Worm (Caenorhabditis elegans): Measurements from ENCODE around the gene ZK512.1.

ZK512.1 gene

DNA sequence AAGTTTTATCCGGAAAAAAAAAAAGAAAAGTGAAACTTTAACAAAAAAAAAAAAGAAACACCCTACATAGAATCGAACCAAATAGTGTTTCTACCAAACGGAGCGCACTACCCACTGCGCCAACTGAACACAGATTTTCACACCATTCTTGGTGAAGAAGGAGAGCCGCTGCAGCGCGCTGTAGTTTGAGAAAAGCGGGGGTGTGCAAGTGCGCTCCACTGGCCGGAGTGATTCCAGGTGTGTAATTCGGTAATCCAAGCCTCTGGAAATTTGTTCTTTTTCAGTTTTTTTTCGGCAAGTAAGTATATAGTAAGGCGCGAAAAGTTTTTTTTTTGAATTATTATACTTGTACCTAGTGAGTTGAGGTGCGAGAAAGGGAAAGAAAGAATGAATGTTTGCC, 3.8 kb upstream of the ZK512.1 start (continued):
- peak; percentile 86 for TF ChIP-seq tbp1 (GFP tag; optimal IDR thresholded peaks at IDR 0.05)
- peak; percentile 41 for TF ChIP-seq ceh-91 (GFP tag; IDR thresholded peaks at IDR 0.05)
- TF ChIP-seq B0261.1 (tag; optimal IDR thresholded peaks at IDR 0.05), result peak; percentile 69
- peak; percentile 82; the same call in 1 of the 2 replicates for TF ChIP-seq nfyb-1 (GFP tag; IDR thresholded peaks at IDR 0.05)
- peak; percentile 3 for TF ChIP-seq athp-1 (tag; optimal IDR thresholded peaks at IDR 0.05)
- TF ChIP-seq madf-6 (GFP tag; IDR thresholded peaks at IDR 0.05), result peak; percentile 84
- peak; percentile 80 for TF ChIP-seq egl-44 (GFP tag; IDR thresholded peaks at IDR 0.05)
- peak; percentile 85 for TF ChIP-seq lin-26 (GFP tag; IDR thresholded peaks at IDR 0.05)
- TF ChIP-seq nhr-90 (tag; optimal IDR thresholded peaks at IDR 0.05), result peak; percentile 1
- TF ChIP-seq egrh-3 (GFP tag; IDR thresholded peaks at IDR 0.05), result peak; percentile 64
- TF ChIP-seq B0336.3 (GFP tag; IDR thresholded peaks at IDR 0.05), result peak; percentile 64; the same call in 1 of the 2 replicates
- TF ChIP-seq nhr-120 (GFP tag; IDR thresholded peaks at IDR 0.05), result 0 out of 2 replicates have a peak, but pooled peaks have one; percentile 73
- peak; percentile 59 for TF ChIP-seq Y53F4B.3 (GFP tag; IDR thresholded peaks at IDR 0.05)
- TF ChIP-seq lin-54 (GFP tag; optimal IDR thresholded peaks at IDR 0.05), result peak; percentile 45
- 0 out of 2 replicates have a peak, but pooled peaks have one; percentile 51 for TF ChIP-seq hmg-20 (GFP tag; IDR thresholded peaks at IDR 0.05)
- peak; percentile 69 for TF ChIP-seq pbrm-1 (GFP tag; IDR thresholded peaks at IDR 0.05)
- TF ChIP-seq T26A5.8 (tag; optimal IDR thresholded peaks at IDR 0.05), result peak; percentile 5
- peak; percentile 48 for TF ChIP-seq F33H1.4 (GFP tag; IDR thresholded peaks at IDR 0.05)
- TF ChIP-seq Y53G8AR.9 (GFP tag; conservative IDR thresholded peaks at IDR 0.05), result peak; percentile 80
- peak; percentile 77 for TF ChIP-seq hmg-1.2 (GFP tag; IDR thresholded peaks at IDR 0.05)
- peak; percentile 36 for TF ChIP-seq ztf-18 (tag; optimal IDR thresholded peaks at IDR 0.05)
- TF ChIP-seq lsl-1 (GFP tag; optimal IDR thresholded peaks at IDR 0.05), result peak; percentile 14
- peak; percentile 56; the same call in 1 of the 2 replicates for TF ChIP-seq Y95B8A.8 (GFP tag; IDR thresholded peaks at IDR 0.05)

DNA sequence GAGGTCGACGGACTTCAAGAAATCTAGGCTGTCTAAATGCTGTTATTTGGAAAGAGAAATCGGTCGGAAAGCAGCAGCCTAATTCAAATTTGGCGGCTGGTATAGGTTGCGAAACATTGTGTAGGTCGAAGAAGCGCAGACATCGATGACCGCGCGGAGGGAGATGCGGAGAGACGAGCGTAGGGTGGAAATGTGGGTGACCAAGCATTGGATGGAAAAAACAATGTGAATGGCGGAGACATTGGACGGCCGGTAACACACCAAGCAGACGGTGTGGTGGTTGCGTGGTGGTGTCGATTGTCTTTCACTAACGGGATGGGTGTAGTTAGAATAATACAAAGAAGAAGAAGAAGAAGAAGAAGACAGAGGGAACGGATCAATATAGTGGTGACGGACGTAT, 2.3 kb upstream of the ZK512.1 start:
- no peak for TF ChIP-seq lir-1 (GFP tag; conservative IDR thresholded peaks at IDR 0.05)
- peak; percentile 35; the same call in 1 of the 2 replicates for TF ChIP-seq hmg-1.2 (GFP tag; IDR thresholded peaks at IDR 0.05)
- TF ChIP-seq B0261.1 (tag; optimal IDR thresholded peaks at IDR 0.05), result no peak
- TF ChIP-seq hlh-26 (GFP tag; conservative IDR thresholded peaks at IDR 0.05), result no peak

DNA sequence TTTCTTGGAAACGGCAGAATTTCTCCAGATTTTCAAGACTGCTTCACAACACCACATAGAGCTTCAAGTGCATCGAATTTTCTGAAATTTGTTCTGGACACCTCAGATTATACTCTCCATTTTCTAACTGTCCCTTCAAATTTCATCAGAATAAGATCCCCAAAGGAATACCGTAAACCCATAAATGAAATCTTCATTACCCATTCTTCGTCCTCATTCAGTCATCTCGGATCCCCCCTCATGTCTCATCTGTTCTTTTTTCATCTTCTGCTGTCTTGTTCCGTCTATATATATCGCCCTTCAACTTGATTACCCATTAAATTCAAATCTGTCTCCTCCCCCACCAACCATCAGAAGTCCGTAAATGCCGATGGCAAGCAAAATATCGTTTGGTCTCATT, 673 bp upstream of the ZK512.1 start:
- TF ChIP-seq die-1 (tag; optimal IDR thresholded peaks at IDR 0.05) (no peak), ztf-18 (tag; optimal IDR thresholded peaks at IDR 0.05) (no peak), T26A5.8 (tag; optimal IDR thresholded peaks at IDR 0.05) (no peak), nfya-2 (GFP tag; IDR thresholded peaks at IDR 0.05) (no peak), hlh-12 (tag; optimal IDR thresholded peaks at IDR 0.05) (no peak), egl-44 (GFP tag; IDR thresholded peaks at IDR 0.05) (no peak), ztf-3 (GFP tag; optimal IDR thresholded peaks at IDR 0.05) (no peak), sptf-2 (GFP tag; optimal IDR thresholded peaks at IDR 0.05) (no peak), tlf-1 (GFP tag; optimal IDR thresholded peaks at IDR 0.05) (no peak), Y95B8A.8 (GFP tag; IDR thresholded peaks at IDR 0.05) (no peak), athp-1 (tag; optimal IDR thresholded peaks at IDR 0.05) (no peak), zfh-2 (GFP tag; conservative IDR thresholded peaks at IDR 0.05) (no peak)

DNA sequence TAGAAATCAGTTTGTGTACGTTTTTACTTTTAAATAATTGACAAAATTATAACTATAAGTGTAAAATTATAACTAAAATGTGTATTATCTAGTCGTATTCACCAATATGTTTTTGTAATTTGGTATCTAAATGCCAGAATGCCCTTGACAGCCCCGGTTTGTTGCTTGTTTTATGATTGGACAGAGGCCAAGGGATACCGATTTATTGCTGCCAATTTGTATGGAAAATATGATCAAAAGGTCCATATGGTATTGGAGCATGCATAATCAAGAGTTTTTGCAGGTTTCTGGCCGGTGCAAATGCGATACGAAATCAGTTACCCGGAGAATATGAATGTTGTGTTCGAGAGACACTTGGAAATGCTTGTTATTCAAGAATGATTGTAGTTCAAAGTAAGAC, 996 bp downstream of the ZK512.1 start:
- TF ChIP-seq fkh-3 (tag; optimal IDR thresholded peaks at IDR 0.05), result no peak
- TF ChIP-seq sdz-38 (tag; optimal IDR thresholded peaks at IDR 0.05), result no peak
- no peak for TF ChIP-seq madf-8 (GFP tag; conservative IDR thresholded peaks at IDR 0.05)
- TF ChIP-seq akir-1 (GFP tag; optimal IDR thresholded peaks at IDR 0.05), result no peak
- no peak for TF ChIP-seq Y56A3A.18 (GFP tag; IDR thresholded peaks at IDR 0.05)
- TF ChIP-seq pha-4 (tag; optimal IDR thresholded peaks at IDR 0.05), result no peak
- no peak for TF ChIP-seq let-526 (GFP tag; IDR thresholded peaks at IDR 0.05)
- TF ChIP-seq mes-4 (tag; optimal IDR thresholded peaks at IDR 0.05), result no peak
